Fruit fly (Drosophila melanogaster) whole organism, prepupa: Measurements from ENCODE around the gene CG17598.

ENCODE experiments used
- Blimp-1 ChIP-seq: fragments of 200-800 bp; sonication (Bioruptor generic); optimal IDR thresholded peaks from 3 replicates; lab custom pipeline; 2017; ENCODE audit warnings: missing biosample characterization, missing genetic modification characterization, mild to moderate bottlenecking, moderate library complexity, missing genetic modification reagents
- CG10631 ChIP-seq: fragments of 200-800 bp; sonication (Bioruptor generic); optimal IDR thresholded peaks from 2 replicates; lab custom pipeline; 2016; ENCODE audit warnings: missing biosample characterization, missing genetic modification characterization
- CG10669 ChIP-seq: fragments of 200-800 bp; sonication (Bioruptor generic); optimal IDR thresholded peaks from 3 replicates; lab custom pipeline; 2018; ENCODE audit warnings: missing biosample characterization, mild to moderate bottlenecking, missing genetic modification characterization, moderate library complexity
- CG11762 ChIP-seq: fragments of 200-800 bp; sonication (Bioruptor generic); optimal IDR thresholded peaks from 3 replicates; lab custom pipeline; 2016; ENCODE audit warnings: missing biosample characterization, missing genetic modification characterization; ENCODE audit not compliant: insufficient read depth
- CG15336 ChIP-seq: fragments of 200-800 bp; sonication (Bioruptor generic); IDR thresholded peaks from 2 replicates; pipeline ENCODE4 v1.3.6; 2022; ENCODE audit warnings: missing biosample characterization, missing genetic modification characterization
- CG1621 ChIP-seq: fragments of 200-800 bp; sonication (Bioruptor generic); optimal IDR thresholded peaks from 3 replicates; lab custom pipeline; 2018; ENCODE audit warnings: missing biosample characterization, mild to moderate bottlenecking, missing genetic modification characterization
- CG16779 ChIP-seq: fragments of 200-800 bp; sonication (Bioruptor generic); optimal IDR thresholded peaks from 3 replicates; lab custom pipeline; 2017; ENCODE audit warnings: missing biosample characterization, mild to moderate bottlenecking, missing genetic modification characterization
- CG3032 ChIP-seq: fragments of 200-800 bp; optimal IDR thresholded peaks from 2 replicates; lab custom pipeline; 2019; ENCODE audit warnings: missing biosample characterization, mild to moderate bottlenecking, missing genetic modification characterization, moderate library complexity
- CG32006 ChIP-seq: fragments of 200-800 bp; sonication (Bioruptor generic); optimal IDR thresholded peaks from 3 replicates; lab custom pipeline; 2017; ENCODE audit warnings: missing biosample characterization, mild to moderate bottlenecking, missing genetic modification characterization
- CG3919 ChIP-seq: fragments of 200-800 bp; sonication (Bioruptor generic); optimal IDR thresholded peaks from 3 replicates; lab custom pipeline; 2016; ENCODE audit warnings: missing biosample characterization, missing genetic modification characterization
- CG4318 ChIP-seq: fragments of 200-800 bp; sonication (Bioruptor generic); optimal IDR thresholded peaks from 3 replicates; lab custom pipeline; 2017; ENCODE audit warnings: missing biosample characterization, mild to moderate bottlenecking, missing genetic modification characterization
- CG6276 ChIP-seq: fragments of 200-800 bp; sonication (Bioruptor generic); optimal IDR thresholded peaks from 2 replicates; lab custom pipeline; 2017; ENCODE audit warnings: missing biosample characterization, mild to moderate bottlenecking, missing genetic modification characterization
- CG6792 ChIP-seq: fragments of 200-800 bp; sonication (Bioruptor generic); optimal IDR thresholded peaks from 3 replicates; lab custom pipeline; 2016; ENCODE audit warnings: missing biosample characterization, missing genetic modification characterization
- CG6808 ChIP-seq: fragments of 200-800 bp; sonication (Bioruptor generic); optimal IDR thresholded peaks from 3 replicates; lab custom pipeline; 2017; ENCODE audit warnings: missing biosample characterization, missing genetic modification characterization, mild to moderate bottlenecking, moderate library complexity, missing genetic modification reagents
- CG6854 ChIP-seq: fragments of 200-800 bp; sonication (Bioruptor generic); optimal IDR thresholded peaks from 2 replicates; lab custom pipeline; 2017; ENCODE audit warnings: missing biosample characterization, mild to moderate bottlenecking, missing genetic modification characterization
- CG8319 ChIP-seq: fragments of 200-800 bp; sonication (Bioruptor generic); optimal IDR thresholded peaks from 3 replicates; lab custom pipeline; 2016; ENCODE audit warnings: missing biosample characterization, missing genetic modification characterization
- CG8632 ChIP-seq: fragments of 200-800 bp; sonication (Bioruptor generic); optimal IDR thresholded peaks from 3 replicates; lab custom pipeline; 2016; ENCODE audit warnings: missing biosample characterization, missing genetic modification characterization
- Eip78C ChIP-seq: fragments of 200-800 bp; sonication (Bioruptor generic); peaks from one replicate; lab custom pipeline; 2016; ENCODE audit warnings: missing biosample characterization, missing genetic modification characterization
- Eip93F ChIP-seq: fragments of 200-800 bp; sonication (Bioruptor generic); optimal IDR thresholded peaks from 2 replicates; lab custom pipeline; 2016; ENCODE audit warnings: missing biosample characterization, mild to moderate bottlenecking, missing genetic modification characterization
- Ets96B ChIP-seq: fragments of 200-800 bp; optimal IDR thresholded peaks from 2 replicates; lab custom pipeline; 2019; ENCODE audit warnings: missing biosample characterization, mild to moderate bottlenecking, missing genetic modification characterization, moderate library complexity
- Gug ChIP-seq: fragments of 200-800 bp; sonication (Bioruptor generic); IDR thresholded peaks from 2 replicates; pipeline ENCODE4 v1.3.6; 2022; ENCODE audit warnings: missing biosample characterization, missing genetic modification characterization
- Hr38 ChIP-seq: sonication (Bioruptor generic); optimal IDR thresholded peaks from 2 replicates; lab custom pipeline; 2016; ENCODE audit warnings: missing biosample characterization, missing genetic modification characterization
- Hr4 ChIP-seq: fragments of 200-800 bp; sonication (Bioruptor generic); optimal IDR thresholded peaks from 3 replicates; lab custom pipeline; 2016; ENCODE audit warnings: missing biosample characterization, missing genetic modification characterization
- Lpt ChIP-seq: fragments of 200-800 bp; sonication (Bioruptor generic); optimal IDR thresholded peaks from 3 replicates; lab custom pipeline; 2016; ENCODE audit warnings: missing biosample characterization, missing genetic modification characterization
- Met ChIP-seq: fragments of 200-800 bp; sonication (Bioruptor generic); optimal IDR thresholded peaks from 3 replicates; lab custom pipeline; 2016; ENCODE audit warnings: missing biosample characterization, missing genetic modification characterization
- OdsH ChIP-seq: fragments of 200-800 bp; sonication (Bioruptor generic); optimal IDR thresholded peaks from 3 replicates; lab custom pipeline; 2016; ENCODE audit warnings: missing biosample characterization, missing genetic modification characterization
- Smox ChIP-seq: fragments of 200-800 bp; sonication (Bioruptor generic); optimal IDR thresholded peaks from 3 replicates; lab custom pipeline; 2016; ENCODE audit warnings: missing biosample characterization, missing genetic modification characterization
- acj6 ChIP-seq: fragments of 200-800 bp; sonication (Bioruptor generic); optimal IDR thresholded peaks from 3 replicates; lab custom pipeline; 2016; ENCODE audit warnings: missing biosample characterization, missing genetic modification characterization
- dac ChIP-seq: fragments of 200-800 bp; sonication (Bioruptor generic); optimal IDR thresholded peaks from 2 replicates; lab custom pipeline; 2017; ENCODE audit warnings: missing biosample characterization, mild to moderate bottlenecking, missing genetic modification characterization
- dsx ChIP-seq: fragments of 200-800 bp; optimal IDR thresholded peaks from 3 replicates; lab custom pipeline; 2019; ENCODE audit warnings: missing biosample characterization, mild to moderate bottlenecking, missing genetic modification characterization, moderate library complexity; ENCODE audit not compliant: poor library complexity, severe bottlenecking
- lz ChIP-seq: fragments of 200-800 bp; sonication (Bioruptor generic); optimal IDR thresholded peaks from 3 replicates; lab custom pipeline; 2016; ENCODE audit warnings: missing biosample characterization, missing genetic modification characterization
- pdm3 ChIP-seq: fragments of 200-800 bp; sonication (Bioruptor generic); optimal IDR thresholded peaks from 3 replicates; lab custom pipeline; 2016; ENCODE audit warnings: missing biosample characterization, missing genetic modification characterization
- ss ChIP-seq, 2 experiments: fragments of 200-800 bp; sonication (Bioruptor generic); optimal IDR thresholded peaks; 2 replicates in 1 of 2; 3 replicates in 1 of 2; lab custom pipeline; 2017 to 2018; ENCODE audit warnings: mild to moderate bottlenecking in 2 of 2, missing biosample characterization in 2 of 2, missing genetic modification characterization in 2 of 2, moderate library complexity in 1 of 2
- svp ChIP-seq: fragments of 200-800 bp; sonication (Bioruptor generic); peaks from one replicate; lab custom pipeline; 2016; ENCODE audit warnings: missing biosample characterization, missing genetic modification characterization
- topi ChIP-seq: fragments of 200-800 bp; sonication (Bioruptor generic); optimal IDR thresholded peaks from 3 replicates; lab custom pipeline; 2016; ENCODE audit warnings: missing biosample characterization, missing genetic modification characterization
- vri ChIP-seq: fragments of 200-800 bp; sonication (Bioruptor generic); optimal IDR thresholded peaks from 3 replicates; lab custom pipeline; 2016; ENCODE audit warnings: missing biosample characterization, mild to moderate bottlenecking, missing genetic modification characterization

The CG17598 gene

DNA sequence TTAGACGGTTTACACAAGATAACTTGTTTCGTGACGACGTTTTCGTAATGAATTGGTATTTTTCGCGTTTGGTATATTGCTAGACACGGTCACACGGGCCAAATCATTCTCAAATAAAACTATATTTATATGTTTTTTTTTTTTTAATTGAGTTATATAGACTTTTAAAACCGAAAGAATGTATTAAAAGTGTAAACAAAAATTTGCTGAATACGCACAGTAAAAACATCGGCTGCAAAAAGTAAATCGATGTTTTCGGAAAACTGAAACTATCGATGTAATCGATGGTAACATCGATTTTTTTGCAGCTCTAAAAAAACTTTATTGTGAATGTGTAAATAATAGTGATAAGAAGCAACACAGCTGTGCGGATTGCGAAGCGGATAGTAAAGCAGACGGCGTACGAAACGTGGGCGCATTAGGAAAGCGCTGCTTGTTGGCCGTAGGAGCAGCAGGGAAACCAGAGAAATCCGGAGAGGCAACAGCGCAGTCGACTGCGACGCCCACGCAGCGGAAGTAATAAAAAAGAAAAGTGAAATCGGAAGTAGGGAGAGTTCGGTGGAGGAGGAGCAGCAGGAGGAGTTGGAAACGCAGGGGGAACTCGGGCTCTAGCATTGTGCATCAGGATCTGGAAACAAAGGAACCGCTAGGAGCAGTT is 10.4 kb downstream of the CG17598 start, which contains the start of gene S6kII (continued):
- peak; percentile 63 for TF ChIP-seq Eip78C (GFP tag; lab: Kevin White, UChicago)
- TF ChIP-seq CG1621 (tag; lab: Kevin White, UChicago) = no peak
- TF ChIP-seq CG4318 (GFP tag; lab: Kevin White, UChicago) = no peak
- TF ChIP-seq dsx = no peak
- TF ChIP-seq CG11762 (GFP tag; lab: Kevin White, UChicago) = no peak
- no peak for TF ChIP-seq CG16779 (tag; lab: Kevin White, UChicago)
- TF ChIP-seq Blimp-1 (GFP tag; lab: Kevin White, UChicago) = peak; percentile 55
- no peak for TF ChIP-seq CG6808 (GFP tag; lab: Kevin White, UChicago)
- no peak for TF ChIP-seq topi (GFP tag; lab: Kevin White, UChicago)
- no peak for TF ChIP-seq OdsH (GFP tag; lab: Kevin White, UChicago)
- no peak for TF ChIP-seq Smox

DNA sequence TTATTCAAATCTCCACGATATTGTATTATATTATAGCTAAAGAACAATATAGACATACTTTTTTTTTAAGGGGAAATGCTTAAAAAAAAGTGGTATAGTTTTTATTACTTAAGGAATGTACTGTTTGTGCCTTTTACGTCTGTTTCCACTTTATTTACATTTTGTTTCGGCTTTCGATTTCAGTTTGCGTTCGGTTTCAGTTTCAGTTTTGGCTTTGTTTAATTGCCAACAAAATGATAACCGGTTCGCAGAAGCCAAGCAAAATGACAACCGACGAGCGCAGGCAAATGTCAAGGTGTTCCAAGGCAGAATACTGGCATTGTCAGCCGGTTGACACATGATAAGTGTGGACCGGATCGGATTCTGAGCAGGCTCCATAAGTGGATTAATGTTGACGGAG is 13.0 kb downstream of the CG17598 start:
- no peak for TF ChIP-seq CG3032 (tag; lab: Kevin White, UChicago)
- TF ChIP-seq CG8632 (GFP tag; lab: Kevin White, UChicago) = no peak
- peak; percentile 91 for TF ChIP-seq Blimp-1 (GFP tag; lab: Kevin White, UChicago)
- peak; percentile 41 for TF ChIP-seq Eip78C (GFP tag; lab: Kevin White, UChicago)
- TF ChIP-seq Smox = no peak
- no peak for TF ChIP-seq Eip93F (GFP tag; lab: Kevin White, UChicago)
- no peak for TF ChIP-seq dac (GFP tag; lab: Kevin White, UChicago)
- no peak for TF ChIP-seq lz (GFP tag; lab: Kevin White, UChicago)
- no peak for TF ChIP-seq OdsH (GFP tag; lab: Kevin White, UChicago)
- no peak for TF ChIP-seq CG6276 (GFP tag; lab: Kevin White, UChicago)

DNA sequence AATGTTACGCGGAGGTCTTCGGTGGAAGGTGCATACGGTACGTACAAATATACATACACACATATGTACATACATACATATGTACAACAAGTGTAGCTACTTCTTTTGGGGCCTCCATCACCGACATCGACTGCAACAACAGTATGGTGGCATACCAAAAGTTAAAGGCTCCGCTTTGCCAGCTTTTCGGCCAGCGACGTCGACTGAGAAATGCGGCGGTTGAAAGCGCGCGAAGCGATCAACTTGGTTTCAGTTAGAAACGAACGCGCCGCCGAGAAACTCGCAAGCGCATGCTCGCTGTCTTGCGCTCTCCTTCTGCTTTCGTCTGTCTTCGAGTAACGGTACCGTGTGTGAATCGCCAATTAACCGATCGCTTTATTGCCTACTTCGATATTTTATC is 25.2 kb downstream of the CG17598 start, which contains the start of gene CG17600:
Gene CG17600, plus strand, starts transcription at position 250 of the 400 bp plus-strand sequence.
- TF ChIP-seq Eip93F (GFP tag; lab: Kevin White, UChicago) (no peak), CG8632 (GFP tag; lab: Kevin White, UChicago) (no peak), Ets96B (tag; lab: Kevin White, UChicago) (no peak), Blimp-1 (GFP tag; lab: Kevin White, UChicago) (peak; percentile 2), CG6854 (GFP tag; lab: Kevin White, UChicago) (peak; percentile 56), Eip78C (GFP tag; lab: Kevin White, UChicago) (peak; percentile 20), CG3919 (GFP tag; lab: Kevin White, UChicago) (no peak)

DNA sequence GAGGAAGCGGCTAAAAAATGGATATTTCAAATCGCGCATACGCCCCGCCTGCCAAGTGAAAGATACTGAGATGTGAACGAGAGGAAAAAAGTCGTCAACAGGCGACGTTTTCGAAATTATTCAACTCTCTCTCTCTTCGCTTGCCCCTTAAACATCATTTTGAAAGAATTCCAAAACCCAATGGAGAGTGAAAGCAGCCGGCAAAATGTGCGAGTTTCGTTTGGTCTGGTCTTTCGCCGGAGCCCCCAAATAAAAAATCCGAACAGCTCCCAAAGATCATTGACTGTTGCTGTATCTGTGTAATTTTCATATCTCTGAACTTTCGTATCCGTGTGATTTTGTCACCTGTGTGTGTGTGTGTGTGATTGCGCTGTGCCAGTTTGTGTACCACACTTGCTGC is 28.1 kb downstream of the CG17598 start:
- no peak for TF ChIP-seq CG16779 (tag; lab: Kevin White, UChicago)
- TF ChIP-seq acj6 (GFP tag; lab: Kevin White, UChicago) = no peak
- TF ChIP-seq Lpt (GFP tag; lab: Kevin White, UChicago) = no peak
- no peak for TF ChIP-seq lz (GFP tag; lab: Kevin White, UChicago)
- TF ChIP-seq pdm3 (GFP tag; lab: Kevin White, UChicago) = no peak
- no peak for TF ChIP-seq CG11762 (GFP tag; lab: Kevin White, UChicago)
- no peak for TF ChIP-seq CG4318 (GFP tag; lab: Kevin White, UChicago)
- TF ChIP-seq Blimp-1 (GFP tag; lab: Kevin White, UChicago) = peak; percentile 85
- no peak for TF ChIP-seq vri (GFP tag; lab: Kevin White, UChicago)

DNA sequence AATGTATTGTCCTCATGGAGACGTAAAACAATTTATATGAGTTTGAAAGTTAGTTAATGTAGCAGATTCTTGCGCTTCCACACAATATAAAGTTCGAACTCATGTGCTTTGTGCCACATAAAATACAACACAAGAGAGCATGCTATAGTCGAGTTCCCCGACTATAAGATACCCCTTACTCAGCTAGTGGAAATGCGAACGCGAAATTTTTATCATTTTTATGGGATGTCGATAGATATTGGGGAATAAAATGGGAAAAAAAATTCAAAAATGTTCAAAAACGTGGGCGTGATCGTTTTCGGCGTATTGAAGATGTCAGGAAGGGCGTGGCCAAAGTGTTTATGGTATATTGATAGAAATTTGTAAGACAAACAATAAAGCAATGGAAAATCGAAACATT is 29.4 kb downstream of the CG17598 start:
- TF ChIP-seq dsx (no peak), CG8319 (GFP tag; lab: Kevin White, UChicago) (no peak)

DNA sequence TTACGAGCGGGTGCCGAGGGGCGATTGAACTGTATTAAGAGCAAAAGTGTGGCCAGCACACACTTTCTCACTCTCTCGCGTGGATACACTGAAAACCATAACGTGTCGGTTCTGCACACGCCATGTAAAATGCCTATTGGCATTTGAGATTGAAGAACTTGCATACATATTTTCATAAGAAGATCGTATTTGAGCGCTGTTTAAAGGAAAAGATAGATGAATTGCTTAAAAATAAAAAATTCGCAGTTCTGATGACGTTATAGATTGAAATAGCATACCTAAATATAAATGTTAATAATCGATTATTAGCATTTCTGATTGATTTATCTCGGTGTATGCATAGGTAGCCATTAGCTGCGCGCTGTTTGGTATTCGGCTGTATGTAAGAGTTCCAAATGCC is 31.1 kb downstream of the CG17598 start:
- TF ChIP-seq CG15336 (peak; percentile 65), ss (GFP tag; optimal IDR thresholded peaks at IDR 0.05; lab: Kevin White, UChicago) (no peak), svp (GFP tag; lab: Kevin White, UChicago) (peak; percentile 17), Hr38 (no peak), CG3032 (tag; lab: Kevin White, UChicago) (no peak), OdsH (GFP tag; lab: Kevin White, UChicago) (peak; percentile 38), CG6792 (no peak), Gug (GFP tag; lab: Robert Waterston, UW) (0 out of 2 replicates have a peak, but pooled peaks have one; percentile 16), CG4318 (GFP tag; lab: Kevin White, UChicago) (peak; percentile 31), CG10669 (GFP tag; lab: Kevin White, UChicago) (no peak), dac (GFP tag; lab: Kevin White, UChicago) (peak; percentile 20), Smox (no peak), Eip78C (GFP tag; lab: Kevin White, UChicago) (peak; percentile 56), pdm3 (GFP tag; lab: Kevin White, UChicago) (peak; percentile 19), CG10631 (peak; percentile 18), Met (GFP tag; lab: Kevin White, UChicago) (peak; percentile 2), CG32006 (peak; percentile 79), Lpt (GFP tag; lab: Kevin White, UChicago) (peak; percentile 50), CG11762 (GFP tag; lab: Kevin White, UChicago) (peak; percentile 2), Eip93F (GFP tag; lab: Kevin White, UChicago) (no peak), Hr4 (GFP tag; lab: Kevin White, UChicago) (peak; percentile 69)
